Fruit fly (Drosophila melanogaster): ENCODE results near the gene mtd.

The mtd gene

dm6 chr3R:5319059-5319785 lies 31.0 kb downstream of the mtd start (continued):
- no peak for TF ChIP-seq unc-4 (GFP tag; IDR thresholded peaks at IDR 0.05; ENCODE audit: partially characterized antibody)
- no peak for TF ChIP-seq Fer1 (GFP tag; optimal IDR thresholded peaks at IDR 0.05)
- TF ChIP-seq CG1832 (GFP tag; optimal IDR thresholded peaks at IDR 0.05), result no peak
- no peak for TF ChIP-seq grau (tag; optimal IDR thresholded peaks at IDR 0.05)
- TF ChIP-seq maf-S (GFP tag; optimal IDR thresholded peaks at IDR 0.05), result no peak
- peak; percentile 40 for TF ChIP-seq CG12299 (tag; optimal IDR thresholded peaks at IDR 0.05)
- TF ChIP-seq Opbp (GFP tag; IDR thresholded peaks at IDR 0.05; ENCODE audit: partially characterized antibody), result no peak
- TF ChIP-seq Doc3 (GFP tag; IDR thresholded peaks at IDR 0.05; ENCODE audit: partially characterized antibody), result no peak
- 0 out of 2 replicates have a peak, but pooled peaks have one; percentile 6 for TF ChIP-seq CG6689 (GFP tag; IDR thresholded peaks at IDR 0.05)
- TF ChIP-seq Trl (optimal IDR thresholded peaks at IDR 0.05), result no peak
- TF ChIP-seq Trl (GFP tag; optimal IDR thresholded peaks at IDR 0.05), result peak; percentile 47
- no peak for TF ChIP-seq C15 (GFP tag; IDR thresholded peaks at IDR 0.05)
- no peak for TF ChIP-seq CG1792 (GFP tag; optimal IDR thresholded peaks at IDR 0.05)
- no peak for TF ChIP-seq pnt (GFP tag; optimal IDR thresholded peaks at IDR 0.05)
- no peak for TF ChIP-seq stwl (tag; optimal IDR thresholded peaks at IDR 0.05)
- 0 out of 3 replicates have a peak, but pooled peaks have one; percentile 42 for TF ChIP-seq z (GFP tag; IDR thresholded peaks at IDR 0.05)
- peak; percentile 0 for TF ChIP-seq kah (GFP tag; optimal IDR thresholded peaks at IDR 0.05)
- peak; percentile 55 for TF ChIP-seq CG18599 (GFP tag; optimal IDR thresholded peaks at IDR 0.05)
- peak; percentile 78 for TF ChIP-seq CG33557 (GFP tag; optimal IDR thresholded peaks at IDR 0.05)
- no peak for TF ChIP-seq Ets97D (GFP tag; optimal IDR thresholded peaks at IDR 0.05)
- peak; percentile 14 for TF ChIP-seq CG3281 (GFP tag; optimal IDR thresholded peaks at IDR 0.05)
- no peak for TF ChIP-seq CG11695 (GFP tag; IDR thresholded peaks at IDR 0.05)
- peak; percentile 28 for TF ChIP-seq CG3838 (GFP tag; optimal IDR thresholded peaks at IDR 0.05)
- peak; percentile 73 for TF ChIP-seq CG10209 (GFP tag; optimal IDR thresholded peaks at IDR 0.05)
- no peak for TF ChIP-seq Nf-YC (tag; optimal IDR thresholded peaks at IDR 0.05)
- TF ChIP-seq lab (GFP tag; optimal IDR thresholded peaks at IDR 0.05), result peak; percentile 30
- TF ChIP-seq CG6175 (GFP tag; IDR thresholded peaks at IDR 0.05), result no peak
- TF ChIP-seq zf30C (GFP tag; optimal IDR thresholded peaks at IDR 0.05), result no peak
- no peak for TF ChIP-seq CG6765 (GFP tag; optimal IDR thresholded peaks at IDR 0.05)
- no peak for TF ChIP-seq chinmo (GFP tag; IDR thresholded peaks at IDR 0.05; ENCODE audit: partially characterized antibody)
- TF ChIP-seq br (optimal IDR thresholded peaks at IDR 0.05), result no peak
- TF ChIP-seq CG12942 (GFP tag; optimal IDR thresholded peaks at IDR 0.05), result no peak
- TF ChIP-seq pros (GFP tag; optimal IDR thresholded peaks at IDR 0.05), result peak; percentile 5
- TF ChIP-seq Dref (GFP tag; IDR thresholded peaks at IDR 0.05), result no peak
- TF ChIP-seq Myb (GFP tag; optimal IDR thresholded peaks at IDR 0.05), result no peak
- TF ChIP-seq ftz-f1 (GFP tag; optimal IDR thresholded peaks at IDR 0.05), result no peak
- no peak for TF ChIP-seq ato (GFP tag; IDR thresholded peaks at IDR 0.05; ENCODE audit: partially characterized antibody)
- TF ChIP-seq dimm (GFP tag; IDR thresholded peaks at IDR 0.05), result no peak
- TF ChIP-seq CG16813 (GFP tag; IDR thresholded peaks at IDR 0.05; ENCODE audit: partially characterized antibody), result no peak
- TF ChIP-seq mam (GFP tag; optimal IDR thresholded peaks at IDR 0.05), result no peak
- peak; percentile 64 for TF ChIP-seq gem (tag; optimal IDR thresholded peaks at IDR 0.05)
- TF ChIP-seq YL-1 (GFP tag; optimal IDR thresholded peaks at IDR 0.05), result peak; percentile 21
- peak; percentile 7 for TF ChIP-seq CG7839 (tag; optimal IDR thresholded peaks at IDR 0.05)
- no peak for TF ChIP-seq wor (GFP tag; IDR thresholded peaks at IDR 0.05)
- no peak for TF ChIP-seq cad (GFP tag; optimal IDR thresholded peaks at IDR 0.05)
- no peak for TF ChIP-seq row (GFP tag; IDR thresholded peaks at IDR 0.05)
- no peak for TF ChIP-seq dan (GFP tag; IDR thresholded peaks at IDR 0.05)
- peak; percentile 31 for TF ChIP-seq CG10979 (tag; optimal IDR thresholded peaks at IDR 0.05)
- no peak for TF ChIP-seq jing (GFP tag; optimal IDR thresholded peaks at IDR 0.05)
- no peak for TF ChIP-seq fd96Cb (tag; optimal IDR thresholded peaks at IDR 0.05)

Measured in whole organism, embryonic.